Fruit fly (Drosophila melanogaster) S2 (cell line): ENCODE results near the gene CG42489.

Source experiments
- CG8478 ChIP-seq: fragments of >200 bp; optimal IDR thresholded peaks from 2 replicates; lab custom pipeline; 2018
- CTCF ChIP-seq, 2 experiments: fragments of >200 bp; optimal IDR thresholded peaks; 2 replicates each; lab custom pipeline; 2018

dm6 chr3R:8642376-8642966 is 12.1 kb downstream of the CG42489 start:
- TF ChIP-seq CG8478 (lab: Kevin White, UChicago) (no peak), CTCF (optimal IDR thresholded peaks at IDR 0.05; lab: Kevin White, UChicago) (no peak)
